Fruit fly (Drosophila melanogaster): ENCODE results near the gene BigH1.

The BigH1 gene

DNA sequence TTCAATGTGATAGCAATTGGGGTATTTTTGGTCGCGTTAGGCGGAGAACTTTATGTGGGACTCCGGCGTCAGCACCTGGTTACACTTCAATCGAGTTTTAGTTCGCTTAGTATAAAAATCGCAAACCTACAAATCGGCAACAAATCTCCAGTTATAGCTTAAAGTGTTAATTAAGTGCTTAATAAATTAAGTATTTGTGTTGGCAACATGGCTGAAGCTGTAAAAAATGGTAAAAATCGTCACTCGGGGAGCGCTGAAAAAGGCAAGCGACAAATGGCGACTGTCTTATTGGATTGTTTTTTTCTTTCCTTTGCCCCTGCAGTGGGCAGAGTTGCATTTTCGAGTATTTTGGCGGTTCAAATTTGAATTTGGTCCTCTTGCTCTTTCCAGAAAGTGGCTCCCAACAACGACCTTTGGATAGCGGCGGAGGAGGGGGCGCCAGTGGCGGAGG is 3.9 kb upstream of the BigH1 start, which contains the start of gene Hexim (continued):
- no peak for TF ChIP-seq inv (GFP tag; IDR thresholded peaks at IDR 0.05; ENCODE audit: partially characterized antibody)
- TF ChIP-seq CG34224 (GFP tag; IDR thresholded peaks at IDR 0.05; ENCODE audit: partially characterized antibody) = peak; percentile 19; the same call in 1 of the 3 replicates
- TF ChIP-seq nmo (GFP tag; optimal IDR thresholded peaks at IDR 0.05) = peak; percentile 56
- TF ChIP-seq CG7745 (tag; optimal IDR thresholded peaks at IDR 0.05) = no peak
- TF ChIP-seq hkb (optimal IDR thresholded peaks at IDR 0.05) = peak; percentile 68
- no peak for TF ChIP-seq hkb (GFP tag; IDR thresholded peaks at IDR 0.05)
- TF ChIP-seq abd-A (tag; optimal IDR thresholded peaks at IDR 0.05) = no peak
- TF ChIP-seq lov (optimal IDR thresholded peaks at IDR 0.05) = no peak
- TF ChIP-seq lov (GFP tag; IDR thresholded peaks at IDR 0.05) = no peak
- TF ChIP-seq Bdp1 (GFP tag; optimal IDR thresholded peaks at IDR 0.05) = no peak
- no peak for TF ChIP-seq CkIIα-i1 (GFP tag; IDR thresholded peaks at IDR 0.05)
- no peak for TF ChIP-seq CG3281 (GFP tag; optimal IDR thresholded peaks at IDR 0.05)
- TF ChIP-seq ken (GFP tag; IDR thresholded peaks at IDR 0.05) = no peak
- no peak for TF ChIP-seq btn (GFP tag; optimal IDR thresholded peaks at IDR 0.05)
- no peak for TF ChIP-seq corto (GFP tag; optimal IDR thresholded peaks at IDR 0.05)
- no peak for TF ChIP-seq zf30C (GFP tag; optimal IDR thresholded peaks at IDR 0.05)
- no peak for TF ChIP-seq CG9437 (GFP tag; optimal IDR thresholded peaks at IDR 0.05)
- TF ChIP-seq ATbp (GFP tag; optimal IDR thresholded peaks at IDR 0.05) = no peak
- TF ChIP-seq seq (GFP tag; IDR thresholded peaks at IDR 0.05) = no peak
- TF ChIP-seq CG3838 (GFP tag; optimal IDR thresholded peaks at IDR 0.05) = no peak
- peak; percentile 12 for TF ChIP-seq CG33213 (GFP tag; optimal IDR thresholded peaks at IDR 0.05)
- TF ChIP-seq CG7786 (GFP tag; optimal IDR thresholded peaks at IDR 0.05) = no peak
- no peak for TF ChIP-seq Eip74EF (GFP tag; optimal IDR thresholded peaks at IDR 0.05)
- no peak for TF ChIP-seq CG12236 (GFP tag; optimal IDR thresholded peaks at IDR 0.05)
- TF ChIP-seq CG11696 (GFP tag; IDR thresholded peaks at IDR 0.05) = no peak
- TF ChIP-seq CG18476 (GFP tag; optimal IDR thresholded peaks at IDR 0.05) = no peak
- no peak for TF ChIP-seq Spps (tag; optimal IDR thresholded peaks at IDR 0.05)
- no peak for TF ChIP-seq CG5180 (GFP tag; optimal IDR thresholded peaks at IDR 0.05)
- no peak for TF ChIP-seq Rfx (GFP tag; IDR thresholded peaks at IDR 0.05)
- no peak for TF ChIP-seq stc (GFP tag; IDR thresholded peaks at IDR 0.05)
- no peak for TF ChIP-seq Chrac-16 (GFP tag; optimal IDR thresholded peaks at IDR 0.05)
- TF ChIP-seq bigmax (GFP tag; optimal IDR thresholded peaks at IDR 0.05) = no peak
- no peak for TF ChIP-seq CG10654 (GFP tag; optimal IDR thresholded peaks at IDR 0.05)
- no peak for TF ChIP-seq Blimp-1 (GFP tag; optimal IDR thresholded peaks at IDR 0.05)
- TF ChIP-seq al (GFP tag; IDR thresholded peaks at IDR 0.05) = no peak
- no peak for TF ChIP-seq CG31388 (GFP tag; optimal IDR thresholded peaks at IDR 0.05)
- no peak for TF ChIP-seq dmrt11E (tag; optimal IDR thresholded peaks at IDR 0.05)
- no peak for TF ChIP-seq Sox100B (GFP tag; optimal IDR thresholded peaks at IDR 0.05)
- no peak for TF ChIP-seq CG11695 (GFP tag; IDR thresholded peaks at IDR 0.05)
- no peak for TF ChIP-seq CG32767 (GFP tag; IDR thresholded peaks at IDR 0.05)
- TF ChIP-seq CG15011 (GFP tag; optimal IDR thresholded peaks at IDR 0.05) = no peak
- TF ChIP-seq Nf-YC (tag; optimal IDR thresholded peaks at IDR 0.05) = peak; percentile 75
- no peak for TF ChIP-seq CG1792 (GFP tag; optimal IDR thresholded peaks at IDR 0.05)
- TF ChIP-seq CG12391 (tag; optimal IDR thresholded peaks at IDR 0.05) = peak; percentile 15
- TF ChIP-seq CG18599 (GFP tag; optimal IDR thresholded peaks at IDR 0.05) = no peak
- TF ChIP-seq CoRest (tag; optimal IDR thresholded peaks at IDR 0.05) = no peak
- no peak for TF ChIP-seq CG11247 (GFP tag; IDR thresholded peaks at IDR 0.05)
- no peak for TF ChIP-seq CG18764 (GFP tag; optimal IDR thresholded peaks at IDR 0.05)
- TF ChIP-seq fru (optimal IDR thresholded peaks at IDR 0.05) = no peak
- TF ChIP-seq Taf1 (GFP tag; IDR thresholded peaks at IDR 0.05) = no peak
- no peak for TF ChIP-seq CG32532 (GFP tag; IDR thresholded peaks at IDR 0.05)
- no peak for TF ChIP-seq CG30403 (GFP tag; optimal IDR thresholded peaks at IDR 0.05)
- TF ChIP-seq H15 (GFP tag; IDR thresholded peaks at IDR 0.05) = no peak

All from whole organism, embryonic.